Worm (Caenorhabditis elegans): ENCODE data around the gene T23F6.5.

Gene T23F6.5

DNA sequence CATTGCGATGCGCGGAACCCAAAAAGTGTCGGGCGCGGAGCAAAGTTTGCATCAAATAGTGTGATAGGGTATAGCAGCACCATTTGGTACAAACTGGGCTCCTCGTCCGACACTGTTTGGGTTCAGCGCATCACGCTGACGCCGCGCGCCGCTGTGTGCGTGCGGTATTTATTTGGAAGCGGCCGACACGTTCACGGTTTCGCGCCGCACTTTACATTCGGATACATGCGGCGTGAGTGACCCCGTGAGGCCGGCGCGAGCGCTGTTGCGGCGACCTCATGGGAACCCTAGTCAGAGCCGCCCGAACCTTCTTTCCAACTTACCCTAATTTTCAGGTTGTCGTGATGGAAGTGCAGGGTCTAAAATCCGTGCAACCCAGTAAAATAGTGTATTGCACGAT is 39.6 kb upstream of the T23F6.5 start:
- peak; percentile 85 for TF ChIP-seq set-16 (GFP tag; IDR thresholded peaks at IDR 0.05)
- peak; percentile 58; the same call in 1 of the 2 replicates for TF ChIP-seq D1046.2 (GFP tag; IDR thresholded peaks at IDR 0.05)
- TF ChIP-seq Y75B8A.6 (GFP tag; IDR thresholded peaks at IDR 0.05): no peak
- no peak for TF ChIP-seq lin-1 (GFP tag; IDR thresholded peaks at IDR 0.05)
- no peak for TF ChIP-seq mdt-29 (GFP tag; IDR thresholded peaks at IDR 0.05)
- TF ChIP-seq php-3 (GFP tag; IDR thresholded peaks at IDR 0.05): no peak
- no peak for TF ChIP-seq cey-2 (tag; optimal IDR thresholded peaks at IDR 0.05; ENCODE audit: borderline replicate concordance, insufficient read depth)
- no peak for TF ChIP-seq spr-3 (GFP tag; optimal IDR thresholded peaks at IDR 0.05)
- TF ChIP-seq skn-1 (tag; optimal IDR thresholded peaks at IDR 0.05): no peak
- TF ChIP-seq snpc-1.2 (GFP tag; IDR thresholded peaks at IDR 0.05): 0 out of 2 replicates have a peak, but pooled peaks have one; percentile 42
- TF ChIP-seq mep-1 (tag; optimal IDR thresholded peaks at IDR 0.05): no peak
- TF ChIP-seq jun-1 (tag; optimal IDR thresholded peaks at IDR 0.05): no peak
- TF ChIP-seq F10B5.3 (tag; optimal IDR thresholded peaks at IDR 0.05): no peak
- no peak for TF ChIP-seq F37D6.2 (tag; optimal IDR thresholded peaks at IDR 0.05)
- TF ChIP-seq egl-43 (GFP tag; IDR thresholded peaks at IDR 0.05): 0 out of 2 replicates have a peak, but pooled peaks have one; percentile 18
- no peak for TF ChIP-seq ceh-44 (GFP tag; IDR thresholded peaks at IDR 0.05)

DNA sequence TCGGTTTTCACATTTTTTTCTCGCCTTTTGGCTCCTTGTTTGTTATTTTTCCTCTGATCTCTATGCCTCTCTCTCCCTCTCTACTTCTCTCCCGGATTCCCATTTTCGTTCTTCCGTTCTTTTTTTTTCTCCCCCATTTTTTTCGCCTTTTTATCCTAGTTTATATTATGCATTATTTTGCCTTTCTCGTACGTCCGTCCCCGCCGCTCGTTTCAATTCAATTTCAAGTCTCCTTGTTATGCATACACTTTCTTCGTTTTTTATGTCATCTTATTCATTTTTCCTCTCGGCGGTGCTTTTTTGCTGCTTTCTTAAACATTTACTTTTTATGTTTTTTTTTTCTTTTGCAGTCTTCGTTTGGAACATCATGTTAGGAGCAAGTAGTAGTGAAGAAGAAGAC is 32.2 kb upstream of the T23F6.5 start, which contains the start of gene unc-31:
Gene unc-31, plus strand, starts transcription at position 349 of the 400 bp plus-strand sequence.
- TF ChIP-seq jun-1 (tag; optimal IDR thresholded peaks at IDR 0.05): no peak
- TF ChIP-seq ctbp-1 (GFP tag; IDR thresholded peaks at IDR 0.05): peak; percentile 35; the same call in 1 of the 2 replicates
- peak; percentile 30 for TF ChIP-seq ces-1 (GFP tag; optimal IDR thresholded peaks at IDR 0.05)
- peak; percentile 71 for TF ChIP-seq fkh-10 (GFP tag; optimal IDR thresholded peaks at IDR 0.05)
- TF ChIP-seq nhr-76 (tag; optimal IDR thresholded peaks at IDR 0.05): no peak

DNA sequence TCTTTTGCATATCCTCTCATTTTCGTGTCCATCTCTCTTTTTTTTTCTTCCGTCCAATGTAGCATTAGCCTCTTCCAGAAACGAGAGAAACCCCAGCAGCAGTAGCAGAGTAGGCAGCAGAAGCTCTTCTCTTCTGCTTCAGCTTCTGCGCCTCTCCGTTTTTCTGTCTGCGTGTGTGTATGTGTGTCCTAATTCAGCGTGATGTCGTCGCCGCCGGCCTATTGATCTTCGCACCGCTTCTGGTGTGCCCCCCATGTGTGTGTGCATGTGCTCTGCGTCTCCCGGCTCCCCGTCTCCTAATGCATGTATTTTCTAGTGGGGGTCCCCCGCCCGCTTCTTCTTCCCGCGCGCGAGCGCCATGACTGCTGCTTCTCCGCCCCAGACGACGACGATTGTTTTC is 30.1 kb upstream of the T23F6.5 start:
- peak; percentile 75 for TF ChIP-seq mep-1 (tag; optimal IDR thresholded peaks at IDR 0.05)
- TF ChIP-seq nhr-48 (tag; optimal IDR thresholded peaks at IDR 0.05): no peak
- peak in 1 of 2 experiments; percentile 93 for TF ChIP-seq unc-62 (GFP tag; optimal IDR thresholded peaks at IDR 0.05 in 1 of 2)
- TF ChIP-seq unc-62 (tag; optimal IDR thresholded peaks at IDR 0.05): no peak
- no peak for TF ChIP-seq lir-3 (tag; optimal IDR thresholded peaks at IDR 0.05)
- 0 out of 2 replicates have a peak, but pooled peaks have one; percentile 14 for TF ChIP-seq tag-97 (GFP tag; IDR thresholded peaks at IDR 0.05)
- TF ChIP-seq hlh-30 (tag; optimal IDR thresholded peaks at IDR 0.05; ENCODE audit: insufficient read depth): peak; percentile 82
- TF ChIP-seq fkh-10 (GFP tag; optimal IDR thresholded peaks at IDR 0.05): peak; percentile 60
- TF ChIP-seq ceh-20 (GFP tag; IDR thresholded peaks at IDR 0.05): 0 out of 2 replicates have a peak, but pooled peaks have one; percentile 22
- TF ChIP-seq mdt-29 (GFP tag; IDR thresholded peaks at IDR 0.05): 0 out of 2 replicates have a peak, but pooled peaks have one; percentile 15
- 0 out of 2 replicates have a peak, but pooled peaks have one; percentile 52 for TF ChIP-seq mxl-2 (GFP tag; conservative IDR thresholded peaks at IDR 0.05)
- no peak; the same call in 1 of the 2 replicates for TF ChIP-seq dmd-6 (GFP tag; IDR thresholded peaks at IDR 0.05)
- TF ChIP-seq F37D6.2 (tag; optimal IDR thresholded peaks at IDR 0.05): peak; percentile 72
- TF ChIP-seq hif-1 (tag; optimal IDR thresholded peaks at IDR 0.05): peak in 1 of 2 experiments; percentile 50
- no peak for TF ChIP-seq F49E8.2 (tag; optimal IDR thresholded peaks at IDR 0.05; ENCODE audit: borderline replicate concordance)
- peak; percentile 93 for TF ChIP-seq set-16 (GFP tag; IDR thresholded peaks at IDR 0.05)
- no peak for TF ChIP-seq nhr-77 (tag; optimal IDR thresholded peaks at IDR 0.05)
- peak; percentile 68 to 77 for TF ChIP-seq mdl-1 (tag; optimal IDR thresholded peaks at IDR 0.05)
- TF ChIP-seq nhr-42 (GFP tag; IDR thresholded peaks at IDR 0.05): no peak
- peak; percentile 85 for TF ChIP-seq egl-43 (GFP tag; IDR thresholded peaks at IDR 0.05)
- TF ChIP-seq php-3 (GFP tag; IDR thresholded peaks at IDR 0.05): no peak
- TF ChIP-seq tra-1 (GFP tag; IDR thresholded peaks at IDR 0.05): 0 out of 2 replicates have a peak, but pooled peaks have one; percentile 16
- TF ChIP-seq ctbp-1 (GFP tag; IDR thresholded peaks at IDR 0.05): peak; percentile 74
- peak; percentile 48 to 65 for TF ChIP-seq lsy-2 (tag; optimal IDR thresholded peaks at IDR 0.05)
- no peak for TF ChIP-seq Y48G9A.11 (GFP tag; IDR thresholded peaks at IDR 0.05)
- TF ChIP-seq vab-7 (GFP tag; IDR thresholded peaks at IDR 0.05): peak; percentile 68; the same call in 1 of the 2 replicates
- TF ChIP-seq F26F4.8 (GFP tag; conservative IDR thresholded peaks at IDR 0.05): 0 out of 2 replicates have a peak, but pooled peaks have one; percentile 38
- peak; percentile 85 for TF ChIP-seq hmg-1.1 (GFP tag; IDR thresholded peaks at IDR 0.05)
- TF ChIP-seq ceh-82 (tag; optimal IDR thresholded peaks at IDR 0.05): no peak
- TF ChIP-seq nhr-11 (tag; optimal IDR thresholded peaks at IDR 0.05): no peak
- peak; percentile 84 for TF ChIP-seq rbr-2 (tag; optimal IDR thresholded peaks at IDR 0.05)
- no peak for TF ChIP-seq sdz-12 (GFP tag; optimal IDR thresholded peaks at IDR 0.05)
- no peak for TF ChIP-seq ceh-32 (tag; optimal IDR thresholded peaks at IDR 0.05; ENCODE audit: poor library complexity)
